Worm (Caenorhabditis elegans) whole organism, mixed stage, embryonic: ENCODE data around the gene lgx-1.

Experiments used
- bed-3 ChIP-seq: fragments of 200-800 bp; sonication (Bioruptor generic); optimal IDR thresholded peaks from 3 replicates; lab custom pipeline; 2018; ENCODE audit warnings: mild to moderate bottlenecking, missing genetic modification characterization, moderate library complexity, missing compliant biosample characterization
- ceh-39 ChIP-seq: fragments of 150-350 bp; optimal IDR thresholded peaks from 2 replicates; lab custom pipeline; 2014; ENCODE audit warnings: missing biosample characterization, missing genetic modification characterization
- ceh-43 ChIP-seq: fragments of 200-800 bp; sonication (Bioruptor generic); optimal IDR thresholded peaks from 2 replicates; lab custom pipeline; 2018; ENCODE audit warnings: mild to moderate bottlenecking, missing genetic modification characterization, moderate library complexity, missing compliant biosample characterization
- ceh-83 ChIP-seq: fragments of 200-800 bp; sonication (Bioruptor generic); optimal IDR thresholded peaks from 2 replicates; lab custom pipeline; 2018; ENCODE audit warnings: mild to moderate bottlenecking, missing genetic modification characterization, missing compliant biosample characterization
- ces-1 ChIP-seq: fragments of 150-350 bp; optimal IDR thresholded peaks from 2 replicates; lab custom pipeline; 2014; ENCODE audit warnings: missing biosample characterization, missing genetic modification reagents, missing genetic modification characterization
- cnd-1 ChIP-seq: fragments of 200-800 bp; sonication (Bioruptor generic); optimal IDR thresholded peaks from 2 replicates; lab custom pipeline; 2018; ENCODE audit warnings: mild to moderate bottlenecking, missing genetic modification characterization, missing compliant biosample characterization
- drap-1 ChIP-seq: fragments of 200-800 bp; sonication (Bioruptor generic); optimal IDR thresholded peaks from 3 replicates; lab custom pipeline; 2018; ENCODE audit warnings: mild to moderate bottlenecking, missing genetic modification characterization, missing compliant biosample characterization
- elt-1 ChIP-seq: sonication (generic microtip); optimal IDR thresholded peaks from 2 replicates; lab custom pipeline; 2017; ENCODE audit warnings: missing genetic modification characterization, mild to moderate bottlenecking, missing compliant biosample characterization, antibody characterized with exemption, moderate library complexity, borderline replicate concordance; ENCODE audit not compliant: insufficient read depth
- elt-3 ChIP-seq: fragments of 150-350 bp; optimal IDR thresholded peaks from 2 replicates; lab custom pipeline; 2014; ENCODE audit warnings: missing biosample characterization, missing genetic modification characterization
- flh-1 ChIP-seq: fragments of 200-800 bp; sonication (Bioruptor generic); optimal IDR thresholded peaks from 2 replicates; lab custom pipeline; 2018; ENCODE audit warnings: mild to moderate bottlenecking, missing genetic modification characterization, moderate library complexity, missing compliant biosample characterization
- ham-2 ChIP-seq: fragments of 200-800 bp; sonication (Bioruptor generic); optimal IDR thresholded peaks from 2 replicates; lab custom pipeline; 2018; ENCODE audit warnings: mild to moderate bottlenecking, missing genetic modification characterization, missing compliant biosample characterization
- hlh-1 ChIP-seq: fragments of 150-350 bp; optimal IDR thresholded peaks from 2 replicates; lab custom pipeline; 2014; ENCODE audit warnings: missing biosample characterization, missing genetic modification reagents, missing genetic modification characterization
- lin-13 ChIP-seq: fragments of 150-350 bp; optimal IDR thresholded peaks from 2 replicates; lab custom pipeline; 2014; ENCODE audit warnings: missing biosample characterization, missing genetic modification characterization
- lin-32 ChIP-seq: fragments of 200-800 bp; sonication (Bioruptor generic); optimal IDR thresholded peaks from 2 replicates; lab custom pipeline; 2018; ENCODE audit warnings: mild to moderate bottlenecking, missing genetic modification characterization, missing compliant biosample characterization
- lsy-2 ChIP-seq: fragments of 150-350 bp; optimal IDR thresholded peaks from 2 replicates; lab custom pipeline; 2014; ENCODE audit warnings: missing biosample characterization, missing genetic modification characterization
- mep-1 ChIP-seq: fragments of 150-350 bp; optimal IDR thresholded peaks from 2 replicates; lab custom pipeline; 2017; ENCODE audit warnings: missing biosample characterization, missing genetic modification reagents, missing genetic modification characterization, inconsistent platforms
- mls-2 ChIP-seq: sonication (generic microtip); optimal IDR thresholded peaks from 2 replicates; lab custom pipeline; 2016; ENCODE audit warnings: mild to moderate bottlenecking, missing genetic modification characterization, moderate library complexity, missing compliant biosample characterization
- nhr-12 ChIP-seq: fragments of 150-350 bp; optimal IDR thresholded peaks from 2 replicates; lab custom pipeline; 2014; ENCODE audit warnings: missing biosample characterization, missing genetic modification characterization
- nhr-2 ChIP-seq: fragments of 150-350 bp; optimal IDR thresholded peaks from 2 replicates; lab custom pipeline; 2014; ENCODE audit warnings: missing biosample characterization, missing genetic modification characterization
- nhr-237 ChIP-seq: fragments of 150-350 bp; optimal IDR thresholded peaks from 2 replicates; lab custom pipeline; 2014; ENCODE audit warnings: missing biosample characterization, missing genetic modification characterization
- nhr-28 ChIP-seq: fragments of 150-350 bp; optimal IDR thresholded peaks from 2 replicates; lab custom pipeline; 2014; ENCODE audit warnings: missing biosample characterization, missing genetic modification characterization
- nhr-76 ChIP-seq: sonication (generic microtip); optimal IDR thresholded peaks from 2 replicates; lab custom pipeline; 2017; ENCODE audit warnings: missing biosample characterization, missing genetic modification characterization
- pha-4 ChIP-seq: fragments of 150-350 bp; optimal IDR thresholded peaks from 2 replicates; lab custom pipeline; 2018; ENCODE audit warnings: missing biosample characterization, missing genetic modification reagents, missing genetic modification characterization
- snpc-4 ChIP-seq: fragments of 150-350 bp; optimal IDR thresholded peaks from 2 replicates; lab custom pipeline; 2014; ENCODE audit warnings: missing biosample characterization, missing genetic modification characterization
- sptf-1 ChIP-seq: sonication (generic microtip); optimal IDR thresholded peaks from 2 replicates; lab custom pipeline; 2017; ENCODE audit warnings: mild to moderate bottlenecking, missing genetic modification characterization, moderate library complexity, missing compliant biosample characterization
- tbx-8 ChIP-seq: fragments of 200-800 bp; sonication (Bioruptor generic); optimal IDR thresholded peaks from 2 replicates; lab custom pipeline; 2018; ENCODE audit warnings: mild to moderate bottlenecking, missing genetic modification characterization, moderate library complexity, missing compliant biosample characterization
- unc-120 ChIP-seq: sonication (generic microtip); optimal IDR thresholded peaks from 2 replicates; lab custom pipeline; 2017; ENCODE audit warnings: missing genetic modification characterization, missing compliant biosample characterization; ENCODE audit not compliant: poor library complexity, severe bottlenecking
- unc-62 ChIP-seq: fragments of 150-350 bp; optimal IDR thresholded peaks from 2 replicates; lab custom pipeline; 2014; ENCODE audit warnings: missing biosample characterization, missing genetic modification reagents, missing genetic modification characterization
- ztf-11 ChIP-seq: fragments of 150-350 bp; optimal IDR thresholded peaks from 2 replicates; lab custom pipeline; 2014; ENCODE audit warnings: missing biosample characterization, missing genetic modification characterization

The lgx-1 gene

ce11 chrX:5538416-5538815, at the start of gene lgx-1:
Gene lgx-1, minus strand, starts transcription at chrX:5538516.
- no peak for TF ChIP-seq ztf-11 (tag; lab: Kevin White, UChicago)
- no peak for TF ChIP-seq ceh-39 (tag; lab: Kevin White, UChicago)
- TF ChIP-seq bed-3 (GFP tag; lab: Kevin White, UChicago) = no peak
- TF ChIP-seq unc-120 (tag; lab: Kevin White, UChicago) = no peak
- no peak for TF ChIP-seq ces-1
- no peak for TF ChIP-seq nhr-237 (tag; lab: Kevin White, UChicago)
- TF ChIP-seq pha-4 = no peak
- TF ChIP-seq ceh-43 (GFP tag; lab: Kevin White, UChicago) = no peak
- no peak for TF ChIP-seq nhr-76 (tag; lab: Kevin White, UChicago)
- no peak for TF ChIP-seq hlh-1
- no peak for TF ChIP-seq mep-1 (tag; lab: Kevin White, UChicago)
- TF ChIP-seq elt-3 (tag; lab: Kevin White, UChicago) = no peak
- TF ChIP-seq cnd-1 (tag; lab: Kevin White, UChicago) = no peak
- TF ChIP-seq lin-32 (GFP tag; lab: Kevin White, UChicago) = no peak
- TF ChIP-seq drap-1 (GFP tag; lab: Kevin White, UChicago) = no peak

ce11 chrX:5579714-5580265, 41.5 kb upstream of the lgx-1 start:
- TF ChIP-seq cnd-1 (tag; lab: Kevin White, UChicago) = no peak
- TF ChIP-seq ham-2 = no peak
- peak; percentile 75 for TF ChIP-seq ces-1
- no peak for TF ChIP-seq ceh-43 (GFP tag; lab: Kevin White, UChicago)

- TF ChIP-seq nhr-12 (tag; lab: Kevin White, UChicago) (no peak), bed-3 (GFP tag; lab: Kevin White, UChicago) (no peak), lin-32 (GFP tag; lab: Kevin White, UChicago) (no peak), sptf-1 (no peak), ceh-83 (no peak), elt-3 (tag; lab: Kevin White, UChicago) (no peak), ztf-11 (tag; lab: Kevin White, UChicago) (no peak), lsy-2 (no peak), nhr-76 (tag; lab: Kevin White, UChicago) (no peak), nhr-2 (no peak), drap-1 (GFP tag; lab: Kevin White, UChicago) (no peak), ham-2 (no peak), nhr-28 (no peak)
Observed at ce11 chrX:5572638-5573037, 34.3 kb upstream of the lgx-1 start.

- TF ChIP-seq elt-3 (tag; lab: Kevin White, UChicago) (no peak), unc-120 (tag; lab: Kevin White, UChicago) (no peak), nhr-76 (tag; lab: Kevin White, UChicago) (no peak), snpc-4 (tag; lab: Kevin White, UChicago) (no peak), mls-2 (no peak), tbx-8 (GFP tag; lab: Kevin White, UChicago) (no peak), hlh-1 (no peak)
Observed at ce11 chrX:5567454-5567853, 29.1 kb upstream of the lgx-1 start, which contains the start of gene mec-2. Gene mec-2, plus strand, starts transcription at chrX:5567754.

ce11 chrX:5565478-5565877, 27.2 kb upstream of the lgx-1 start:
- TF ChIP-seq ceh-39 (tag; lab: Kevin White, UChicago) (no peak), ztf-11 (tag; lab: Kevin White, UChicago) (no peak), pha-4 (no peak), nhr-12 (tag; lab: Kevin White, UChicago) (no peak), mls-2 (no peak), elt-3 (tag; lab: Kevin White, UChicago) (no peak), ceh-83 (no peak), mep-1 (tag; lab: Kevin White, UChicago) (no peak), tbx-8 (GFP tag; lab: Kevin White, UChicago) (no peak)

ce11 chrX:5557966-5558365, 19.6 kb upstream of the lgx-1 start, which contains the start of gene C38C5.1:
Gene C38C5.1, plus strand, starts transcription at chrX:5558055.
- TF ChIP-seq ces-1 (no peak), ham-2 (no peak), elt-3 (tag; lab: Kevin White, UChicago) (no peak), mep-1 (tag; lab: Kevin White, UChicago) (no peak), lin-13 (tag; lab: Kevin White, UChicago) (no peak), sptf-1 (no peak), unc-62 (GFP tag; lab: Kevin White, UChicago) (no peak), flh-1 (no peak), ceh-43 (GFP tag; lab: Kevin White, UChicago) (no peak), elt-1 (tag; lab: Kevin White, UChicago) (no peak)
